Worm (Caenorhabditis elegans) whole organism, L1 larva: Measurements from ENCODE around the gene W10G11.19.

Experiments
- C16A3.4 ChIP-seq: fragments of 150-350 bp; optimal IDR thresholded peaks from 2 replicates; lab custom pipeline; 2014; ENCODE audit warnings: missing biosample characterization, missing genetic modification characterization
- F16B12.6 ChIP-seq: fragments of 150-350 bp; optimal IDR thresholded peaks from 2 replicates; lab custom pipeline; 2014; ENCODE audit warnings: missing biosample characterization, missing genetic modification characterization
- blmp-1 ChIP-seq: fragments of 150-350 bp; optimal IDR thresholded peaks from 2 replicates; lab custom pipeline; 2014; ENCODE audit warnings: missing biosample characterization, missing genetic modification characterization
- ceh-82 ChIP-seq, 3 experiments: fragments of 150-350 bp in 1 of 3; sonication (generic microtip) in 2 of 3; optimal IDR thresholded peaks; 2 replicates each; lab custom pipeline; 2014 to 2017; ENCODE audit warnings: missing biosample characterization in 3 of 3, missing genetic modification characterization in 3 of 3
- dpl-1 ChIP-seq, 3 experiments: fragments of 150-350 bp in 2 of 3; sonication (generic microtip) in 1 of 3; optimal IDR thresholded peaks; 2 replicates each; lab custom pipeline; 2014 to 2017; ENCODE audit warnings: missing biosample characterization in 3 of 3, missing genetic modification characterization in 3 of 3, missing genetic modification reagents in 3 of 3
- dsc-1 ChIP-seq: sonication (generic microtip); optimal IDR thresholded peaks from 2 replicates; lab custom pipeline; 2016; ENCODE audit warnings: mild to moderate bottlenecking, missing genetic modification characterization, missing compliant biosample characterization
- efl-1 ChIP-seq, 4 experiments: fragments of 150-350 bp; optimal IDR thresholded peaks in 3 of 4; peaks in 1 of 4; 1 replicate in 1 of 4; 2 replicates in 3 of 4; lab custom pipeline; 2014; ENCODE audit warnings: missing biosample characterization in 2 of 4, missing genetic modification characterization in 2 of 4, missing genetic modification reagents in 2 of 4
- egl-13 ChIP-seq: sonication (generic microtip); optimal IDR thresholded peaks from 2 replicates; lab custom pipeline; 2016; ENCODE audit warnings: missing genotype, missing genetic modification reagents, missing genetic modification characterization, missing compliant biosample characterization
- egl-27 ChIP-seq, 2 experiments: fragments of 150-350 bp in 1 of 2; sonication (generic microtip); optimal IDR thresholded peaks; 3 replicates each; lab custom pipeline; 2017 to 2018; ENCODE audit warnings: missing biosample characterization in 2 of 2, missing genetic modification characterization in 2 of 2, missing genetic modification reagents in 2 of 2
- elt-2 ChIP-seq: sonication (generic microtip); optimal IDR thresholded peaks from 2 replicates; lab custom pipeline; 2016; ENCODE audit warnings: missing genetic modification characterization, mild to moderate bottlenecking, inconsistent platforms, missing compliant biosample characterization, missing genetic modification reagents
- ets-5 ChIP-seq: fragments of 200-800 bp; sonication (Bioruptor generic); IDR thresholded peaks from 2 replicates; pipeline ENCODE4 v1.3.6; 2022; ENCODE audit warnings: missing genetic modification characterization, missing compliant biosample characterization
- fkh-10 ChIP-seq: sonication (generic microtip); optimal IDR thresholded peaks from 2 replicates; lab custom pipeline; 2017; ENCODE audit warnings: missing biosample characterization, missing genetic modification reagents, missing genetic modification characterization
- fkh-4 ChIP-seq: sonication (generic microtip); optimal IDR thresholded peaks from 2 replicates; lab custom pipeline; 2016; ENCODE audit warnings: missing compliant biosample characterization, missing genetic modification characterization, borderline replicate concordance
- fkh-8 ChIP-seq: sonication (generic microtip); optimal IDR thresholded peaks from 2 replicates; lab custom pipeline; 2016; ENCODE audit warnings: mild to moderate bottlenecking, missing genetic modification characterization, missing compliant biosample characterization
- irx-1 ChIP-seq: sonication (generic microtip); optimal IDR thresholded peaks from 2 replicates; lab custom pipeline; 2016; ENCODE audit warnings: missing genetic modification characterization, missing compliant biosample characterization
- isw-1 ChIP-seq: fragments of 200-800 bp; sonication (Bioruptor generic); IDR thresholded peaks from 2 replicates; pipeline ENCODE4 v1.3.6; 2022; ENCODE audit warnings: missing genetic modification characterization, missing compliant biosample characterization
- jun-1 ChIP-seq: fragments of 150-350 bp; optimal IDR thresholded peaks from 2 replicates; lab custom pipeline; 2014; ENCODE audit warnings: missing biosample characterization, missing genetic modification reagents, missing genetic modification characterization
- lin-13 ChIP-seq: fragments of 150-350 bp; optimal IDR thresholded peaks from 2 replicates; lab custom pipeline; 2014; ENCODE audit warnings: missing biosample characterization, missing genetic modification reagents, missing genetic modification characterization
- lin-14 ChIP-seq: fragments of 200-800 bp; sonication (Bioruptor generic); optimal IDR thresholded peaks from 2 replicates; lab custom pipeline; 2018; ENCODE audit warnings: mild to moderate bottlenecking, missing genetic modification characterization, moderate library complexity, missing compliant biosample characterization
- lin-35 ChIP-seq, 2 experiments: fragments of 150-350 bp; optimal IDR thresholded peaks; 2 replicates each; lab custom pipeline; 2014; ENCODE audit warnings: missing biosample characterization in 2 of 2, missing genetic modification characterization in 2 of 2, missing genetic modification reagents in 2 of 2
- lir-3 ChIP-seq: sonication (generic microtip); optimal IDR thresholded peaks from 2 replicates; lab custom pipeline; 2016; ENCODE audit warnings: mild to moderate bottlenecking, missing genetic modification characterization, moderate library complexity, missing compliant biosample characterization; ENCODE audit not compliant: poor library complexity
- lsy-2 ChIP-seq, 2 experiments: fragments of 150-350 bp; optimal IDR thresholded peaks; 2 replicates each; lab custom pipeline; 2014; ENCODE audit warnings: missing biosample characterization in 2 of 2, missing genetic modification characterization in 2 of 2
- mef-2 ChIP-seq: fragments of 150-350 bp; optimal IDR thresholded peaks from 2 replicates; lab custom pipeline; 2014; ENCODE audit warnings: missing biosample characterization, missing genetic modification characterization
- mep-1 ChIP-seq: fragments of 150-350 bp; optimal IDR thresholded peaks from 2 replicates; lab custom pipeline; 2014; ENCODE audit warnings: missing biosample characterization, missing genetic modification characterization
- nhr-12 ChIP-seq: sonication (generic microtip); optimal IDR thresholded peaks from 2 replicates; lab custom pipeline; 2017; ENCODE audit warnings: missing biosample characterization, missing genetic modification characterization
- nhr-19 ChIP-seq: fragments of 200-800 bp; sonication (Bioruptor generic); conservative IDR thresholded peaks from 2 replicates; pipeline ENCODE4 v1.3.6; 2022; ENCODE audit warnings: missing genetic modification characterization, missing compliant biosample characterization
- nhr-237 ChIP-seq: fragments of 150-350 bp; optimal IDR thresholded peaks from 2 replicates; lab custom pipeline; 2014; ENCODE audit warnings: missing biosample characterization, missing genetic modification characterization
- nhr-47 ChIP-seq: sonication (generic microtip); optimal IDR thresholded peaks from 2 replicates; lab custom pipeline; 2016; ENCODE audit warnings: mild to moderate bottlenecking, missing genetic modification characterization, moderate library complexity, missing compliant biosample characterization
- nhr-84 ChIP-seq: sonication (generic microtip); optimal IDR thresholded peaks from 2 replicates; lab custom pipeline; 2017; ENCODE audit warnings: missing biosample characterization, missing genetic modification characterization
- skn-1 ChIP-seq: fragments of 150-350 bp; optimal IDR thresholded peaks from 2 replicates; lab custom pipeline; 2014; ENCODE audit warnings: missing biosample characterization, missing genetic modification characterization
- snu-23 ChIP-seq: sonication (generic microtip); optimal IDR thresholded peaks from 2 replicates; lab custom pipeline; 2016; ENCODE audit warnings: missing genetic modification characterization, missing compliant biosample characterization
- sptf-1 ChIP-seq: fragments of 150-350 bp; optimal IDR thresholded peaks from 2 replicates; lab custom pipeline; 2014; ENCODE audit warnings: missing biosample characterization, missing genetic modification characterization
- swsn-7 ChIP-seq: sonication (generic microtip); optimal IDR thresholded peaks from 2 replicates; lab custom pipeline; 2016; ENCODE audit warnings: missing genetic modification characterization, missing compliant biosample characterization
- tbx-2 ChIP-seq: sonication (generic microtip); optimal IDR thresholded peaks from 2 replicates; lab custom pipeline; 2016; ENCODE audit warnings: missing genetic modification characterization, missing compliant biosample characterization
- unc-86 ChIP-seq: sonication (generic microtip); optimal IDR thresholded peaks from 2 replicates; lab custom pipeline; 2016; ENCODE audit warnings: missing genetic modification characterization, missing compliant biosample characterization
- xbp-1 ChIP-seq: sonication (generic microtip); optimal IDR thresholded peaks from 2 replicates; lab custom pipeline; 2016; ENCODE audit warnings: missing genetic modification characterization, missing compliant biosample characterization
- zag-1 ChIP-seq: fragments of 150-350 bp; optimal IDR thresholded peaks from 2 replicates; lab custom pipeline; 2014; ENCODE audit warnings: missing biosample characterization, missing genetic modification characterization
- zip-4 ChIP-seq: fragments of 200-800 bp; sonication (Bioruptor generic); optimal IDR thresholded peaks from 2 replicates; lab custom pipeline; 2018; ENCODE audit warnings: mild to moderate bottlenecking, missing genetic modification characterization, moderate library complexity, missing compliant biosample characterization
- ztf-11 ChIP-seq, 2 experiments: sonication (generic microtip); optimal IDR thresholded peaks; 2 replicates each; lab custom pipeline; 2016 to 2017; ENCODE audit warnings: missing genetic modification characterization in 2 of 2, missing biosample characterization in 1 of 2, missing compliant biosample characterization in 1 of 2
- ztf-4 ChIP-seq: fragments of 150-350 bp; optimal IDR thresholded peaks from 2 replicates; lab custom pipeline; 2014; ENCODE audit warnings: missing biosample characterization, missing genetic modification characterization

Gene W10G11.19

ce11 chrII:3524097-3524496, 26.4 kb upstream of the W10G11.19 start, which contains the start of gene col-72:
TSS of gene col-72 (minus strand) at chrII:3524197.
- TF ChIP-seq efl-1 (optimal IDR thresholded peaks at IDR 0.05; lab: Kevin White, UChicago) (no peak), efl-1 (GFP tag; optimal IDR thresholded peaks at IDR 0.05 in 1 of 2; lab: Kevin White, UChicago) (peak in 1 of 2 experiments; percentile 50), elt-2 (tag; lab: Kevin White, UChicago) (no peak)
- TF ChIP-seq, all 84 proteins: peak for 1

DNA sequence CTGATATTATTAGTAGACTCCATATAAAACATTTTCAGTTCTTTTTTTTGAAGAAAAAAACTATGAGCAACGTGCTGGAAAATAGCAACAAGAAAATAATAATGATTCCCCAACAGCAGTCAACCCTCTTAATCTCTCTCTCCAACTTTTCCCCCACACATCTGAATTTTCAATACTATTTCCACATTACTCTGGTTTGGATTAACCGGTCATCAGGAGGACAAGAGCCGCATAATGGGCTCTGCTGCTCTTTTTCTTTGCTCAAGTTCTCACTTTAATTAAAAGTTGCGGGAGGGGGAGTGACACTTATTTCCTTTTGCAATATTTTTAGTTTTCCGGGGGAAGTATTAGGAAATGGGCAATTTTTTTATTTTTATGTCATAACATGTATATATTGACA, 23.0 kb upstream of the W10G11.19 start:
- TF ChIP-seq lin-14 (GFP tag; lab: Kevin White, UChicago) (peak; percentile 40), ztf-11 (tag; optimal IDR thresholded peaks at IDR 0.05; lab: Kevin White, UChicago) (no peak), mef-2 (tag; lab: Kevin White, UChicago) (no peak), dsc-1 (tag; lab: Kevin White, UChicago) (peak; percentile 29), tbx-2 (tag; lab: Kevin White, UChicago) (peak; percentile 10), efl-1 (optimal IDR thresholded peaks at IDR 0.05; lab: Kevin White, UChicago) (no peak), efl-1 (GFP tag; optimal IDR thresholded peaks at IDR 0.05 in 1 of 2; lab: Kevin White, UChicago) (peak in 1 of 2 experiments; percentile 65)

- TF ChIP-seq fkh-8 (tag; lab: Kevin White, UChicago), result peak; percentile 73
- TF ChIP-seq isw-1 (GFP tag; lab: Robert Waterston, UW), result no peak
- no peak for TF ChIP-seq egl-13
- no peak for TF ChIP-seq irx-1
- TF ChIP-seq nhr-19, result no peak
Observed at ce11 chrII:3528256-3528655, 22.2 kb upstream of the W10G11.19 start, which contains the start of gene ncs-6. TSS of gene ncs-6 (minus strand) at chrII:3528516.

DNA sequence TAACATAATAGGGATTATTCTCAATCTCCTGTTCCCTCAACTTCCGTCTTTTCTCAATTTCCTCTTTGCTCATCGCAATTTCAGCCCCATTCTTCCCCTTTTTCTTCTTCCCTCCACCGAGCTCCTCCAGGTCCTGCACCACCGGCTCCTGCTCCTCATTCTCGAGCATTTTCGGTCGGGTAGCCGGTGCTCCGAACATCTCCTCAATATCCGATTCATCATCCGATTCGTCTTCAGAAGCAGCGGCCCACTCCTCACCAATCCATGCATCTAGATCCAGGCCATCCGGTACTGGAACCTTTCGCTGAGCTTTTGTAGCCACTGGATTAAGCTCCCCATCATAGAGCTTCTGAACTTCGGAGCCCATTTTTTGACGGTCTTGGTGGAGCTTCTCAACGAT, 10.3 kb upstream of the W10G11.19 start:
- TF ChIP-seq efl-1 (optimal IDR thresholded peaks at IDR 0.05; lab: Kevin White, UChicago) (no peak), efl-1 (GFP tag; optimal IDR thresholded peaks at IDR 0.05 in 1 of 2; lab: Kevin White, UChicago) (peak in 1 of 2 experiments; percentile 2), ets-5 (GFP tag; lab: Robert Waterston, UW) (no peak)

DNA sequence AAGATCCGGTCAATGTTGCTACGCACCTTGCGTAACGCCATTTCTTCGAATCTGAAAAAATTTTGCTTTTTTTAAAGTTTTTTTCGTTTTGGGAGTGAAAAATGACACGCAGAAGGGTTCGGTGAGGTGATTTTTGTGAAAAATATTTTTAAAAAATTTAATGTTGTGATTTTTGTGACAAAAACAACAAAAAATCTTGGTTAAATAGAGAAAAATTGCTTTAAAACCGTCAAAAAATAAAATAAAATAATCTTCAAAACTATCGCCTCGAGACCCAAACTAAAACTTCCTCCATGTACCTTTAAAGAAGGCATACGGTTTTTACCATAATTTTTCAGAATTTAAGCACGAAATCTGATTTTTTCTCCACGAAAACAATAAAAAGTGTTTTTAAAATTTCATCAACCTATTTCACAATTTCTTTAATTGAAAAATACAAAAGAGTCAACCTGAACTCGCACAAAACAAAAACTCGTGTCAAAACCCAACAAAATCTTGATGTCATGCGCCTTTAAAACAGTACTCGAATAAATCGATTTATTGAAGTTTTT, 4.0 kb upstream of the W10G11.19 start, which contains the start of gene apd-3:
Gene apd-3, minus strand, starts transcription at position 51 of the 551 bp plus-strand sequence.
- TF ChIP-seq ztf-11 (tag; optimal IDR thresholded peaks at IDR 0.05; lab: Kevin White, UChicago) (no peak), egl-27 (tag; optimal IDR thresholded peaks at IDR 0.05; lab: Kevin White, UChicago) (no peak), nhr-237 (tag; lab: Kevin White, UChicago) (no peak), nhr-84 (tag; lab: Kevin White, UChicago) (no peak), swsn-7 (tag; lab: Kevin White, UChicago) (no peak), nhr-12 (tag; lab: Kevin White, UChicago) (no peak), zip-4 (no peak), blmp-1 (no peak), xbp-1 (tag; lab: Kevin White, UChicago) (no peak), jun-1 (tag; lab: Kevin White, UChicago) (no peak), ztf-4 (tag; lab: Kevin White, UChicago) (no peak), tbx-2 (tag; lab: Kevin White, UChicago) (no peak), zag-1 (tag; lab: Kevin White, UChicago) (no peak), lir-3 (no peak), lsy-2 (tag; optimal IDR thresholded peaks at IDR 0.05; lab: Kevin White, UChicago) (no peak), lin-14 (GFP tag; lab: Kevin White, UChicago) (no peak)

ce11 chrII:3547282-3547681, 3.2 kb upstream of the W10G11.19 start:
- TF ChIP-seq lin-13 (GFP tag; lab: Kevin White, UChicago) (no peak), nhr-47 (tag; lab: Kevin White, UChicago) (peak; percentile 42), mep-1 (tag; lab: Kevin White, UChicago) (peak; percentile 21), sptf-1 (no peak), C16A3.4 (tag; lab: Kevin White, UChicago) (no peak), snu-23 (GFP tag; lab: Kevin White, UChicago) (no peak), efl-1 (optimal IDR thresholded peaks at IDR 0.05; lab: Kevin White, UChicago) (peak; percentile 47 to 65), efl-1 (GFP tag; optimal IDR thresholded peaks at IDR 0.05 in 1 of 2; lab: Kevin White, UChicago) (peak; percentile 30 to 76), unc-86 (tag; lab: Kevin White, UChicago) (peak; percentile 12), dpl-1 (GFP tag; optimal IDR thresholded peaks at IDR 0.05; lab: Kevin White, UChicago) (peak in 1 of 3 experiments; percentile 15), egl-13 (no peak), ets-5 (GFP tag; lab: Robert Waterston, UW) (no peak), lin-14 (GFP tag; lab: Kevin White, UChicago) (peak; percentile 89), fkh-8 (tag; lab: Kevin White, UChicago) (peak; percentile 30), F16B12.6 (tag; lab: Kevin White, UChicago) (peak; percentile 36), fkh-10 (peak; percentile 44), skn-1 (tag; lab: Kevin White, UChicago) (no peak), ceh-82 (tag; optimal IDR thresholded peaks at IDR 0.05; lab: Kevin White, UChicago) (peak in 2 of 3 experiments; percentile 21 to 29), lin-35 (GFP tag; optimal IDR thresholded peaks at IDR 0.05; lab: Kevin White, UChicago) (peak in 1 of 2 experiments; percentile 21), fkh-4 (tag; lab: Kevin White, UChicago) (no peak), lsy-2 (tag; optimal IDR thresholded peaks at IDR 0.05; lab: Kevin White, UChicago) (peak; percentile 36 to 47)
- TF ChIP-seq, all 84 proteins: peak for 12
